Fruit fly (Drosophila melanogaster) whole organism, embryonic: ENCODE results near the gene SKIP.

Experiments used
- Ada2b ChIP-seq: fragments of 200-800 bp; sonication (Bioruptor generic); IDR thresholded peaks from 2 replicates; pipeline ENCODE4 v1.3.6; 2022; ENCODE audit warnings: missing biosample characterization, missing genetic modification characterization
- CG11504 ChIP-seq: fragments of 200-800 bp; sonication (Bioruptor generic); optimal IDR thresholded peaks from 3 replicates; lab custom pipeline; 2019; ENCODE audit warnings: missing biosample characterization, mild to moderate bottlenecking, missing genetic modification characterization, moderate library complexity
- CG11695 ChIP-seq: fragments of 200-800 bp; sonication (Bioruptor generic); IDR thresholded peaks from 3 replicates; pipeline ENCODE4 v1.3.6; 2022; ENCODE audit warnings: missing biosample characterization, missing genetic modification characterization
- CG13775 ChIP-seq: fragments of 200-800 bp; sonication (Bioruptor generic); optimal IDR thresholded peaks from 3 replicates; lab custom pipeline; 2017; ENCODE audit warnings: missing biosample characterization, mild to moderate bottlenecking, missing genetic modification characterization
- CG14667 ChIP-seq: fragments of 200-800 bp; sonication (Bioruptor generic); IDR thresholded peaks from 2 replicates; pipeline ENCODE4 v1.3.6; 2022; ENCODE audit warnings: missing biosample characterization, missing genetic modification characterization
- CG1529 ChIP-seq: fragments of 200-800 bp; sonication (Bioruptor generic); optimal IDR thresholded peaks from 3 replicates; lab custom pipeline; 2018; ENCODE audit warnings: missing biosample characterization, missing genetic modification characterization
- CG15601 ChIP-seq: fragments of 200-800 bp; sonication (Bioruptor generic); optimal IDR thresholded peaks from 3 replicates; lab custom pipeline; 2019; ENCODE audit warnings: missing biosample characterization, mild to moderate bottlenecking, missing genetic modification characterization, moderate library complexity
- CG15696 ChIP-seq: fragments of 200-800 bp; sonication (Bioruptor generic); optimal IDR thresholded peaks from 2 replicates; lab custom pipeline; 2019; ENCODE audit warnings: missing biosample characterization, mild to moderate bottlenecking, missing genetic modification characterization, moderate library complexity
- CG1602 ChIP-seq: fragments of 200-800 bp; sonication (Bioruptor generic); optimal IDR thresholded peaks from 3 replicates; lab custom pipeline; 2016; ENCODE audit warnings: missing biosample characterization, missing genetic modification characterization
- CG17361 ChIP-seq: fragments of 200-800 bp; sonication (Bioruptor generic); IDR thresholded peaks from 3 replicates; pipeline ENCODE4 v1.3.6; 2022; ENCODE audit warnings: missing biosample characterization, missing genetic modification characterization
- CG17568 ChIP-seq: fragments of 200-800 bp; sonication (Bioruptor generic); optimal IDR thresholded peaks from 2 replicates; lab custom pipeline; 2018; ENCODE audit warnings: missing biosample characterization, mild to moderate bottlenecking, missing genetic modification characterization, moderate library complexity
- CG17829 ChIP-seq: fragments of 200-800 bp; optimal IDR thresholded peaks from 2 replicates; lab custom pipeline; 2019; ENCODE audit warnings: missing biosample characterization, mild to moderate bottlenecking, missing genetic modification characterization, moderate library complexity
- CG18262 ChIP-seq: fragments of 200-800 bp; optimal IDR thresholded peaks from 3 replicates; lab custom pipeline; 2019; ENCODE audit warnings: missing biosample characterization, mild to moderate bottlenecking, missing genetic modification characterization, moderate library complexity
- CG2202 ChIP-seq: fragments of 200-800 bp; sonication (Bioruptor generic); optimal IDR thresholded peaks from 2 replicates; lab custom pipeline; 2018; ENCODE audit warnings: missing biosample characterization, mild to moderate bottlenecking, missing genetic modification characterization
- CG2678 ChIP-seq: fragments of 200-800 bp; sonication (Bioruptor generic); optimal IDR thresholded peaks from 3 replicates; lab custom pipeline; 2019; ENCODE audit warnings: missing biosample characterization, mild to moderate bottlenecking, missing genetic modification characterization, moderate library complexity
- CG34224 ChIP-seq: fragments of 200-800 bp; sonication (Bioruptor generic); IDR thresholded peaks from 3 replicates; pipeline ENCODE4 v1.3.6; 2022; ENCODE audit warnings: missing biosample characterization, missing genetic modification characterization; ENCODE audit not compliant: partially characterized antibody
- CG4424 ChIP-seq: fragments of 200-800 bp; sonication (Bioruptor generic); optimal IDR thresholded peaks from 3 replicates; lab custom pipeline; 2016; ENCODE audit warnings: missing biosample characterization, missing genetic modification characterization
- CG9817 ChIP-seq: fragments of 200-800 bp; sonication (Bioruptor generic); optimal IDR thresholded peaks from 2 replicates; lab custom pipeline; 2018; ENCODE audit warnings: missing biosample characterization, mild to moderate bottlenecking, missing genetic modification characterization, moderate library complexity
- Dek ChIP-seq: fragments of 200-800 bp; sonication (Bioruptor generic); optimal IDR thresholded peaks from 3 replicates; lab custom pipeline; 2019; ENCODE audit warnings: missing biosample characterization, mild to moderate bottlenecking, missing genetic modification characterization, moderate library complexity
- Drgx ChIP-seq: fragments of 200-800 bp; sonication (Bioruptor generic); IDR thresholded peaks from 2 replicates; pipeline ENCODE4 v1.3.6; 2022; ENCODE audit warnings: missing biosample characterization, missing genetic modification characterization
- E2f1 ChIP-seq: fragments of 200-800 bp; sonication (Bioruptor generic); IDR thresholded peaks from 2 replicates; pipeline ENCODE4 v1.3.6; 2022; ENCODE audit warnings: missing biosample characterization, missing genetic modification characterization
- Ets65A ChIP-seq: fragments of 200-800 bp; sonication (Bioruptor generic); peaks from one replicate; lab custom pipeline; 2016; ENCODE audit warnings: missing biosample characterization, missing genetic modification characterization
- HHEX ChIP-seq: fragments of 200-800 bp; sonication (Bioruptor generic); optimal IDR thresholded peaks from 3 replicates; lab custom pipeline; 2017; ENCODE audit warnings: missing biosample characterization, mild to moderate bottlenecking, missing genetic modification characterization, missing genetic modification reagents
- MTF-1 ChIP-seq: fragments of 200-800 bp; sonication (Bioruptor generic); optimal IDR thresholded peaks from 2 replicates; lab custom pipeline; 2018; ENCODE audit warnings: missing biosample characterization, mild to moderate bottlenecking, missing genetic modification characterization, borderline replicate concordance
- Med ChIP-seq: fragments of 200-800 bp; sonication (Bioruptor generic); peaks from one replicate; lab custom pipeline; 2016; ENCODE audit warnings: missing biosample characterization, missing genetic modification characterization, mild to moderate bottlenecking, inconsistent platforms, moderate library complexity
- Nf-YB ChIP-seq: fragments of 200-800 bp; sonication (Bioruptor generic); optimal IDR thresholded peaks from 3 replicates; lab custom pipeline; 2019; ENCODE audit warnings: missing biosample characterization, mild to moderate bottlenecking, missing genetic modification characterization, moderate library complexity
- Oli ChIP-seq: fragments of 200-800 bp; sonication (Bioruptor generic); optimal IDR thresholded peaks from 2 replicates; lab custom pipeline; 2018; ENCODE audit warnings: missing biosample characterization, mild to moderate bottlenecking, missing genetic modification characterization, moderate library complexity
- PHDP ChIP-seq: fragments of 200-800 bp; sonication (Bioruptor generic); optimal IDR thresholded peaks from 3 replicates; lab custom pipeline; 2018; ENCODE audit warnings: missing biosample characterization, mild to moderate bottlenecking, missing genetic modification characterization, moderate library complexity
- Spps ChIP-seq: fragments of 200-800 bp; sonication (Bioruptor generic); optimal IDR thresholded peaks from 2 replicates; lab custom pipeline; 2018; ENCODE audit warnings: missing biosample characterization, mild to moderate bottlenecking, missing genetic modification characterization
- Taf1 ChIP-seq: fragments of 200-800 bp; sonication (Bioruptor generic); IDR thresholded peaks from 2 replicates; pipeline ENCODE4 v1.3.6; 2022; ENCODE audit warnings: missing biosample characterization, missing genetic modification characterization
- chm ChIP-seq: fragments of 200-800 bp; sonication (Bioruptor generic); IDR thresholded peaks from 2 replicates; pipeline ENCODE4 v1.3.6; 2022; ENCODE audit warnings: missing biosample characterization, missing genetic modification characterization
- cwo ChIP-seq: fragments of 200-800 bp; sonication (Bioruptor generic); optimal IDR thresholded peaks from 3 replicates; lab custom pipeline; 2017; ENCODE audit warnings: missing biosample characterization, missing genetic modification characterization, mild to moderate bottlenecking, moderate library complexity, missing genetic modification reagents
- dmrt99B ChIP-seq: fragments of 200-800 bp; sonication (Bioruptor generic); optimal IDR thresholded peaks from 2 replicates; lab custom pipeline; 2018; ENCODE audit warnings: missing biosample characterization, mild to moderate bottlenecking, missing genetic modification characterization, moderate library complexity
- dpn ChIP-seq, 2 experiments: fragments of 200-800 bp; sonication (Bioruptor generic); optimal IDR thresholded peaks; 3 replicates each; lab custom pipeline; 2016; ENCODE audit warnings: missing biosample characterization in 2 of 2, missing genetic modification characterization in 2 of 2
- eve ChIP-seq, 2 experiments: fragments of >200 bp; optimal IDR thresholded peaks; 2 replicates each; lab custom pipeline; 2017; ENCODE audit warnings: missing biosample characterization in 2 of 2, missing genetic modification characterization in 2 of 2
- gce ChIP-seq: fragments of 200-800 bp; sonication (Bioruptor generic); IDR thresholded peaks from 3 replicates; pipeline ENCODE4 v1.3.6; 2022; ENCODE audit warnings: missing biosample characterization, missing genetic modification characterization
- grau ChIP-seq: fragments of 200-800 bp; optimal IDR thresholded peaks from 3 replicates; lab custom pipeline; 2019; ENCODE audit warnings: missing biosample characterization, mild to moderate bottlenecking, missing genetic modification characterization, moderate library complexity
- her ChIP-seq: fragments of 200-800 bp; sonication (Bioruptor generic); optimal IDR thresholded peaks from 2 replicates; lab custom pipeline; 2016; ENCODE audit warnings: missing biosample characterization, missing genetic modification characterization
- kay ChIP-seq: fragments of 200-800 bp; sonication (Bioruptor generic); optimal IDR thresholded peaks from 2 replicates; lab custom pipeline; 2016; ENCODE audit warnings: missing biosample characterization, missing genetic modification characterization
- lmd ChIP-seq: fragments of 200-800 bp; sonication (Bioruptor generic); IDR thresholded peaks from 2 replicates; pipeline ENCODE4 v1.3.6; 2022; ENCODE audit warnings: missing biosample characterization, missing genetic modification characterization
- lola ChIP-seq, 3 experiments: fragments of >200 bp in 2 of 3; fragments of 200-800 bp in 1 of 3; sonication (Bioruptor generic) in 1 of 3; optimal IDR thresholded peaks; 2 replicates each; lab custom pipeline; 2017 to 2019; ENCODE audit warnings: missing biosample characterization in 3 of 3, missing genetic modification characterization in 3 of 3, mild to moderate bottlenecking in 1 of 3, moderate library complexity in 1 of 3
- luna ChIP-seq: fragments of 200-800 bp; sonication (Bioruptor generic); optimal IDR thresholded peaks from 2 replicates; lab custom pipeline; 2016; ENCODE audit warnings: missing biosample characterization, missing genetic modification characterization
- nmo ChIP-seq: fragments of 200-800 bp; sonication (Bioruptor generic); optimal IDR thresholded peaks from 2 replicates; lab custom pipeline; 2018; ENCODE audit warnings: missing biosample characterization, mild to moderate bottlenecking, missing genetic modification characterization, moderate library complexity
- org-1 ChIP-seq: fragments of 200-800 bp; sonication (Bioruptor generic); optimal IDR thresholded peaks from 2 replicates; lab custom pipeline; 2017; ENCODE audit warnings: missing biosample characterization, missing genetic modification characterization
- pum ChIP-seq: fragments of 200-800 bp; sonication (Bioruptor generic); optimal IDR thresholded peaks from 2 replicates; lab custom pipeline; 2016; ENCODE audit warnings: missing biosample characterization, missing genetic modification characterization
- run ChIP-seq: fragments of 200-800 bp; sonication (Bioruptor generic); optimal IDR thresholded peaks from 3 replicates; lab custom pipeline; 2018; ENCODE audit warnings: missing biosample characterization, mild to moderate bottlenecking, missing genetic modification characterization
- scrt ChIP-seq: fragments of 200-800 bp; sonication (Bioruptor generic); optimal IDR thresholded peaks from 2 replicates; lab custom pipeline; 2018; ENCODE audit warnings: missing biosample characterization, mild to moderate bottlenecking, missing genetic modification characterization, moderate library complexity
- slou ChIP-seq: fragments of 200-800 bp; sonication (Bioruptor generic); optimal IDR thresholded peaks from 3 replicates; lab custom pipeline; 2016; ENCODE audit warnings: missing biosample characterization, missing genetic modification characterization
- slp2 ChIP-seq: fragments of 200-800 bp; sonication (Bioruptor generic); optimal IDR thresholded peaks from 2 replicates; lab custom pipeline; 2016; ENCODE audit warnings: missing biosample characterization, missing genetic modification characterization
- tin ChIP-seq: fragments of 200-800 bp; sonication (Bioruptor generic); optimal IDR thresholded peaks from 3 replicates; lab custom pipeline; 2016; ENCODE audit warnings: missing biosample characterization, missing genetic modification characterization
- vvl ChIP-seq: fragments of 200-800 bp; sonication (Bioruptor generic); IDR thresholded peaks from 2 replicates; pipeline ENCODE4 v1.3.6; 2022; ENCODE audit warnings: missing biosample characterization, missing genetic modification characterization

The SKIP gene

DNA sequence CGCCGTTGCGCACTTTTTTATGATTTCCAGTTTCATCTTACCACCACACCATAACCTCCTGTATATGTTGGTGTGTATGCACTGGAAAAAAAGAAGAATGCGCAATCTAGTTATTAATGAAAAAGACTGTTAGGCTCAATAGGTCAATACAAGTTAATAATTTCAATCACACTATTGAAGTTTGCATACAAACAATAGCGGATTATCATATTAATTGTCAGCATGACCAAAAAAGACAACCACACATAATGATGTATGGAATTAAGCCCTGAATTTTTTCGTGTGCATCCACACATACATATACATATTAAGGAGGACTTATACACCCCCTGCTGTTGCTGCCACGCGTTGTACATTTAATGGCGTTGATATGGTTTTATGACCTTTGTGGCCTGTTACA is 103.1 kb downstream of the SKIP start (continued):
- peak; percentile 21 for TF ChIP-seq CG15696 (tag; lab: Kevin White, UChicago)
- TF ChIP-seq Ets65A (GFP tag; lab: Kevin White, UChicago) = peak; percentile 73
- TF ChIP-seq Nf-YB (GFP tag; lab: Kevin White, UChicago) = peak; percentile 21
- TF ChIP-seq run (tag; lab: Kevin White, UChicago) = peak; percentile 46
- peak; percentile 42 for TF ChIP-seq CG9817 (tag; lab: Kevin White, UChicago)
- TF ChIP-seq pum (GFP tag; lab: Kevin White, UChicago) = peak; percentile 36
- peak; percentile 77 for TF ChIP-seq CG2678 (tag; lab: Kevin White, UChicago)
- peak; percentile 31 for TF ChIP-seq CG1529 (GFP tag; lab: Kevin White, UChicago)
- TF ChIP-seq nmo = peak; percentile 52
- TF ChIP-seq E2f1 (GFP tag; lab: Robert Waterston, UW) = peak; percentile 48; the same call in 1 of the 2 replicates
- TF ChIP-seq lmd (GFP tag; lab: Robert Waterston, UW) = peak; percentile 47
- no peak for TF ChIP-seq gce
- TF ChIP-seq vvl = no peak
- peak; percentile 31 for TF ChIP-seq CG17568 (GFP tag; lab: Kevin White, UChicago)
- TF ChIP-seq Dek = peak; percentile 43
- no peak for TF ChIP-seq MTF-1 (GFP tag; lab: Kevin White, UChicago)
- peak; percentile 59 for TF ChIP-seq cwo (GFP tag; lab: Kevin White, UChicago)
- TF ChIP-seq CG1602 (GFP tag; lab: Kevin White, UChicago) = peak; percentile 9
- TF ChIP-seq eve (GFP tag; optimal IDR thresholded peaks at IDR 0.05; lab: Kevin White, UChicago) = peak in 1 of 2 experiments; percentile 71
- TF ChIP-seq scrt (GFP tag; lab: Kevin White, UChicago) = peak; percentile 46
- no peak for TF ChIP-seq luna
- peak; percentile 48 for TF ChIP-seq CG4424 (GFP tag; lab: Kevin White, UChicago)
- TF ChIP-seq CG34224 (GFP tag; lab: Robert Waterston, UW) = no peak
- TF ChIP-seq CG17829 (tag; lab: Kevin White, UChicago) = peak; percentile 16
- peak; percentile 24 for TF ChIP-seq kay (GFP tag; lab: Kevin White, UChicago)
- peak; percentile 75 for TF ChIP-seq dmrt99B (tag; lab: Kevin White, UChicago)
- peak; percentile 60 for TF ChIP-seq grau (tag; lab: Kevin White, UChicago)
- TF ChIP-seq slou = peak; percentile 23
- peak; percentile 49; the same call in 1 of the 3 replicates for TF ChIP-seq CG11695 (GFP tag; lab: Robert Waterston, UW)
- TF ChIP-seq HHEX = peak; percentile 58
- peak; percentile 5 for TF ChIP-seq her
- no peak for TF ChIP-seq Drgx (GFP tag; lab: Robert Waterston, UW)
- TF ChIP-seq CG14667 (GFP tag; lab: Robert Waterston, UW) = 0 out of 2 replicates have a peak, but pooled peaks have one; percentile 13
- TF ChIP-seq Ada2b (GFP tag; lab: Robert Waterston, UW) = peak; percentile 43; the same call in 1 of the 2 replicates
- TF ChIP-seq Med (GFP tag; lab: Kevin White, UChicago) = no peak
- TF ChIP-seq, all 482 proteins: peak for 201

DNA sequence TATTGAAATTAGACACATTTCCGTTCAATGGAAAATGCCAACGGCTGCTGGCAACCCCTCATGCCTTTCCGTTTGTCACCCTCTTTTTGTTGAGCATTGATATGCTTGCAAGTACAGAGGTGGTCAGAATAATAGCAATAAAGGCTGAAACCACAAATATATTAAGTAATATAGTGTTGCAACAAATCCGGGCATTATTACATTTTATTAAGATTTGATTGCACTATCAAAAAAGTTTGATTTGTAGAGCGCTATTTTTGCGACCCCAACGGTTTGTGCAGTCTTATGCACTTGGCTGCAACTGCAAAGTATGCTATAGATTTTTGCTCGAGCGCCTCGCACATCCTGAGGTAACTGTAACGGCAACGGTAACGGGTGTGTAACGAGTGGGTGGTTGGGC is 126.6 kb downstream of the SKIP start:
- TF ChIP-seq PHDP (tag; lab: Kevin White, UChicago) (peak; percentile 35), CG11504 (peak; percentile 41), CG17361 (no peak), slp2 (peak; percentile 11), chm (GFP tag; lab: Robert Waterston, UW) (peak; percentile 67; the same call in 1 of the 2 replicates), CG2202 (tag; lab: Kevin White, UChicago) (peak; percentile 54), Oli (tag; lab: Kevin White, UChicago) (peak; percentile 36), CG1529 (GFP tag; lab: Kevin White, UChicago) (peak; percentile 29), Spps (tag; lab: Kevin White, UChicago) (peak; percentile 54), CG15601 (peak; percentile 23), CG18262 (peak; percentile 17), tin (GFP tag; lab: Kevin White, UChicago) (peak; percentile 18), Taf1 (GFP tag; lab: Robert Waterston, UW) (no peak), CG13775 (peak; percentile 39), dmrt99B (tag; lab: Kevin White, UChicago) (peak; percentile 39), dpn (GFP tag; optimal IDR thresholded peaks at IDR 0.05; lab: Kevin White, UChicago) (peak in 1 of 2 experiments; percentile 13), org-1 (peak; percentile 12), lola (GFP tag; optimal IDR thresholded peaks at IDR 0.05; lab: Kevin White, UChicago) (peak in 1 of 3 experiments; percentile 67)
